Fruit fly (Drosophila melanogaster) whole organism, pupa: ENCODE results near the gene CG11089.

Experiments used
- CG13204 ChIP-seq: fragments of 200-800 bp; sonication (Bioruptor generic); optimal IDR thresholded peaks from 2 replicates; lab custom pipeline; 2018; ENCODE audit warnings: missing biosample characterization, mild to moderate bottlenecking, missing genetic modification characterization, moderate library complexity
- CG8159 ChIP-seq: fragments of 200-800 bp; sonication (Bioruptor generic); optimal IDR thresholded peaks from 3 replicates; lab custom pipeline; 2018; ENCODE audit warnings: missing biosample characterization, mild to moderate bottlenecking, missing genetic modification characterization, moderate library complexity
- CG9948 ChIP-seq: fragments of 200-800 bp; sonication (Bioruptor generic); optimal IDR thresholded peaks from 2 replicates; lab custom pipeline; 2018; ENCODE audit warnings: missing biosample characterization, mild to moderate bottlenecking, missing genetic modification characterization, moderate library complexity

DNA sequence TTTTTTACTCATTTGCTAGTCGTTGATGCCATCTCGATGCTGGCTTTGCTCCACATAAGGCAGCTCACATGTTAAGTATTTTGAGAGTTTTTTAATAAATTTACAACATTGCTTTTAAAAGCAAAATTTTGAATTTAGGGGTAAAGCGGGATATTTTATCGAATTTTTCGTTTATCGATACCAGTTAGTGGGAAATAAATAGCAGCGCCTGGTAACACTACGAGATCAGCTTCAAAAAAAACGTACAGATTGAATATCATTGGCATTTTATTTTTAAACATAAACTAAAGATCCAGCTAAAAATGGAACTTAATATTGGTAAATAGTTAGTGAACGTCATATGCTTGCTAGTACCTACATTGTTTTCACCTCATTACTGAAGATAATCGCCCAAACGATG lies 45.4 kb downstream of the CG11089 start, which contains the start of gene Mink:
- no peak for TF ChIP-seq CG13204
- TF ChIP-seq CG8159 (tag; lab: Kevin White, UChicago) = no peak
- TF ChIP-seq CG9948 = no peak
